Worm (Caenorhabditis elegans) whole organism, L3 larva: ENCODE measurements around the gene cutl-17.

Source experiments
- R02D3.7 ChIP-seq: fragments of 150-350 bp; optimal IDR thresholded peaks from 2 replicates; lab custom pipeline; 2014; ENCODE audit warnings: missing biosample characterization, missing genetic modification characterization
- ZK546.5 ChIP-seq: sonication (generic microtip); optimal IDR thresholded peaks from 2 replicates; lab custom pipeline; 2017; ENCODE audit warnings: missing biosample characterization, missing genetic modification characterization
- aly-2 ChIP-seq: fragments of 150-350 bp; optimal IDR thresholded peaks from 2 replicates; lab custom pipeline; 2014; ENCODE audit warnings: missing biosample characterization, missing genetic modification characterization
- ama-1 ChIP-seq: fragments of 150-350 bp; optimal IDR thresholded peaks from 2 replicates; lab custom pipeline; 2018
- ceh-16 ChIP-seq: sonication (generic microtip); optimal IDR thresholded peaks from 2 replicates; lab custom pipeline; 2017; ENCODE audit warnings: missing biosample characterization, missing genetic modification characterization
- daf-12 ChIP-seq: fragments of 150-350 bp; optimal IDR thresholded peaks from 2 replicates; lab custom pipeline; 2014; ENCODE audit warnings: missing biosample characterization, missing genetic modification reagents, missing genetic modification characterization
- egl-27 ChIP-seq: sonication (generic microtip); optimal IDR thresholded peaks from 4 replicates; lab custom pipeline; 2017; ENCODE audit warnings: missing biosample characterization, missing genetic modification reagents, missing genetic modification characterization
- egl-5 ChIP-seq: fragments of 150-350 bp; optimal IDR thresholded peaks from 2 replicates; lab custom pipeline; 2017; ENCODE audit warnings: missing biosample characterization, missing genetic modification reagents, missing genetic modification characterization, inconsistent platforms
- elt-1 ChIP-seq: fragments of 150-350 bp; optimal IDR thresholded peaks from 2 replicates; lab custom pipeline; 2014; ENCODE audit warnings: missing biosample characterization, missing genetic modification characterization
- elt-2 ChIP-seq: sonication (generic microtip); optimal IDR thresholded peaks from 2 replicates; lab custom pipeline; 2016; ENCODE audit warnings: missing genetic modification reagents, mild to moderate bottlenecking, missing genetic modification characterization, missing compliant biosample characterization
- elt-3 ChIP-seq, 3 experiments: fragments of 150-350 bp in 1 of 3; sonication (generic microtip) in 2 of 3; optimal IDR thresholded peaks; 2 replicates in 2 of 3; 4 replicates in 1 of 3; lab custom pipeline; 2014 to 2017; ENCODE audit warnings: missing biosample characterization in 3 of 3, missing genetic modification characterization in 3 of 3
- eor-1 ChIP-seq, 2 experiments: fragments of 150-350 bp; optimal IDR thresholded peaks; 2 replicates each; lab custom pipeline; 2014 to 2018; ENCODE audit warnings: missing biosample characterization in 2 of 2, missing genetic modification characterization in 2 of 2
- fkh-10 ChIP-seq: sonication (generic microtip); optimal IDR thresholded peaks from 2 replicates; lab custom pipeline; 2017; ENCODE audit warnings: missing biosample characterization, missing genetic modification reagents, missing genetic modification characterization
- fos-1 ChIP-seq: fragments of 150-350 bp; optimal IDR thresholded peaks from 2 replicates; lab custom pipeline; 2014; ENCODE audit warnings: missing biosample characterization, missing genetic modification characterization
- hmg-11 ChIP-seq: sonication (generic microtip); optimal IDR thresholded peaks from 2 replicates; lab custom pipeline; 2016; ENCODE audit warnings: missing genetic modification characterization, missing compliant biosample characterization
- jun-1 ChIP-seq: fragments of 150-350 bp; optimal IDR thresholded peaks from 2 replicates; lab custom pipeline; 2014; ENCODE audit warnings: missing biosample characterization, missing genetic modification reagents, missing genetic modification characterization
- lin-15B ChIP-seq: fragments of 150-350 bp; optimal IDR thresholded peaks from 2 replicates; lab custom pipeline; 2014; ENCODE audit warnings: missing biosample characterization, missing genetic modification characterization
- lin-39 ChIP-seq: fragments of 150-350 bp; optimal IDR thresholded peaks from 2 replicates; lab custom pipeline; 2018; ENCODE audit warnings: missing biosample characterization, missing genetic modification reagents, missing genetic modification characterization
- lsy-12 ChIP-seq: sonication (generic microtip); optimal IDR thresholded peaks from 2 replicates; lab custom pipeline; 2016; ENCODE audit warnings: mild to moderate bottlenecking, missing genetic modification characterization, missing compliant biosample characterization
- mdl-1 ChIP-seq: fragments of 150-350 bp; optimal IDR thresholded peaks from 2 replicates; lab custom pipeline; 2014; ENCODE audit warnings: missing biosample characterization, missing genetic modification characterization
- nfya-1 ChIP-seq: sonication (generic microtip); optimal IDR thresholded peaks from 2 replicates; lab custom pipeline; 2017; ENCODE audit warnings: missing genetic modification characterization, mild to moderate bottlenecking, missing compliant biosample characterization, antibody characterized with exemption, moderate library complexity; ENCODE audit not compliant: insufficient read depth
- nhr-11 ChIP-seq: fragments of 150-350 bp; optimal IDR thresholded peaks from 2 replicates; lab custom pipeline; 2014; ENCODE audit warnings: missing biosample characterization, missing genetic modification characterization
- nhr-23 ChIP-seq: fragments of 150-350 bp; optimal IDR thresholded peaks from 2 replicates; lab custom pipeline; 2014; ENCODE audit warnings: missing biosample characterization, missing genetic modification reagents, missing genetic modification characterization
- nhr-25 ChIP-seq: sonication (generic microtip); optimal IDR thresholded peaks from 2 replicates; lab custom pipeline; 2017; ENCODE audit warnings: missing biosample characterization, missing genetic modification characterization
- nhr-43 ChIP-seq: sonication (generic microtip); optimal IDR thresholded peaks from 2 replicates; lab custom pipeline; 2016; ENCODE audit warnings: mild to moderate bottlenecking, missing genetic modification characterization, missing compliant biosample characterization; ENCODE audit not compliant: poor library complexity, severe bottlenecking
- nhr-67 ChIP-seq: fragments of 150-350 bp; optimal IDR thresholded peaks from 2 replicates; lab custom pipeline; 2014; ENCODE audit warnings: missing biosample characterization, missing genetic modification characterization
- nhr-77 ChIP-seq: fragments of 150-350 bp; optimal IDR thresholded peaks from 2 replicates; lab custom pipeline; 2014; ENCODE audit warnings: missing biosample characterization, missing genetic modification characterization
- pha-4 ChIP-seq: fragments of 150-350 bp; optimal IDR thresholded peaks from 2 replicates; lab custom pipeline; 2014; ENCODE audit warnings: missing biosample characterization, missing genetic modification reagents, missing genetic modification characterization
- pqm-1 ChIP-seq: fragments of 150-350 bp; optimal IDR thresholded peaks from 2 replicates; lab custom pipeline; 2017; ENCODE audit warnings: missing biosample characterization, missing genetic modification characterization, inconsistent platforms
- sea-2 ChIP-seq: fragments of 150-350 bp; sonication (generic microtip); optimal IDR thresholded peaks from 4 replicates; lab custom pipeline; 2014; ENCODE audit warnings: missing biosample characterization, missing genetic modification reagents, missing genetic modification characterization
- skn-1 ChIP-seq: fragments of 150-350 bp; optimal IDR thresholded peaks from 2 replicates; lab custom pipeline; 2014; ENCODE audit warnings: missing biosample characterization, missing genetic modification characterization
- snpc-4 ChIP-seq: fragments of 150-350 bp; optimal IDR thresholded peaks from 2 replicates; lab custom pipeline; 2014; ENCODE audit warnings: missing biosample characterization, missing genetic modification characterization
- tbx-2 ChIP-seq: sonication (generic microtip); optimal IDR thresholded peaks from 2 replicates; lab custom pipeline; 2016; ENCODE audit warnings: mild to moderate bottlenecking, missing genetic modification characterization, missing compliant biosample characterization
- unc-39 ChIP-seq: sonication (generic microtip); optimal IDR thresholded peaks from 4 replicates; lab custom pipeline; 2017; ENCODE audit warnings: missing biosample characterization, missing genetic modification characterization
- unc-62 ChIP-seq: fragments of 150-350 bp; sonication (generic microtip); optimal IDR thresholded peaks from 4 replicates; lab custom pipeline; 2014; ENCODE audit warnings: missing biosample characterization, missing genetic modification reagents, missing genetic modification characterization
- zag-1 ChIP-seq: fragments of 150-350 bp; optimal IDR thresholded peaks from 2 replicates; lab custom pipeline; 2014; ENCODE audit warnings: missing biosample characterization, missing genetic modification characterization
- ztf-11 ChIP-seq: fragments of 150-350 bp; optimal IDR thresholded peaks from 2 replicates; lab custom pipeline; 2014; ENCODE audit warnings: missing biosample characterization, missing genetic modification characterization
- ztf-4 ChIP-seq: fragments of 150-350 bp; optimal IDR thresholded peaks from 2 replicates; lab custom pipeline; 2014; ENCODE audit warnings: missing biosample characterization, missing genetic modification characterization

cutl-17 gene

ce11 chrIV:9444417-9445026 is 12.8 kb downstream of the cutl-17 start (continued):
- TF ChIP-seq fos-1 (tag; lab: Kevin White, UChicago) (peak; percentile 83), jun-1 (peak; percentile 91), pha-4 (peak; percentile 98), aly-2 (tag; lab: Kevin White, UChicago) (peak; percentile 68), ztf-11 (tag; lab: Kevin White, UChicago) (no peak), nhr-43 (peak; percentile 89), nhr-77 (tag; lab: Kevin White, UChicago) (peak; percentile 84), ztf-4 (tag; lab: Kevin White, UChicago) (peak; percentile 80), lin-15B (tag; lab: Kevin White, UChicago) (peak; percentile 88), ZK546.5 (tag; lab: Kevin White, UChicago) (no peak), ama-1 (lab: Kevin White, UChicago) (peak; percentile 98), tbx-2 (tag; lab: Kevin White, UChicago) (peak; percentile 78)
- TF ChIP-seq, all 47 proteins: peak for 35

ce11 chrIV:9443940-9444339 is 13.4 kb downstream of the cutl-17 start, which contains the start of gene F38E11.9:
Gene F38E11.9, minus strand, starts transcription at chrIV:9444040.
- no peak for TF ChIP-seq lin-39 (tag; lab: Kevin White, UChicago)
- no peak for TF ChIP-seq elt-3 (tag; optimal IDR thresholded peaks at IDR 0.05; lab: Kevin White, UChicago)

ce11 chrIV:9442106-9442532 is 15.2 kb downstream of the cutl-17 start:
- no peak for TF ChIP-seq nhr-67 (tag; lab: Kevin White, UChicago)
- TF ChIP-seq sea-2 (GFP tag; lab: Kevin White, UChicago) = no peak
- no peak for TF ChIP-seq egl-5
- no peak for TF ChIP-seq R02D3.7
- TF ChIP-seq nfya-1 = peak; percentile 23
- TF ChIP-seq pqm-1 = peak; percentile 96
- no peak for TF ChIP-seq nhr-11
- peak; percentile 88 for TF ChIP-seq nhr-23 (tag; lab: Kevin White, UChicago)
- TF ChIP-seq elt-2 (tag; lab: Kevin White, UChicago) = peak; percentile 97
- TF ChIP-seq skn-1 = peak; percentile 86
- TF ChIP-seq nhr-43 = peak; percentile 53
- TF ChIP-seq ama-1 (lab: Kevin White, UChicago) = no peak
- TF ChIP-seq egl-27 (tag; lab: Kevin White, UChicago) = no peak
- TF ChIP-seq ceh-16 (tag; lab: Kevin White, UChicago) = no peak
- TF ChIP-seq aly-2 (tag; lab: Kevin White, UChicago) = no peak
- peak; percentile 67 for TF ChIP-seq lsy-12 (tag; lab: Kevin White, UChicago)
- peak; percentile 13 for TF ChIP-seq snpc-4 (tag; lab: Kevin White, UChicago)
- no peak for TF ChIP-seq unc-39 (tag; lab: Kevin White, UChicago)
- TF ChIP-seq elt-1 = peak; percentile 71
- peak; percentile 99 for TF ChIP-seq pha-4
- TF ChIP-seq ztf-11 (tag; lab: Kevin White, UChicago) = no peak
- TF ChIP-seq elt-3 (tag; optimal IDR thresholded peaks at IDR 0.05; lab: Kevin White, UChicago) = peak in 2 of 3 experiments; percentile 22 to 50
- no peak for TF ChIP-seq hmg-11 (tag; lab: Kevin White, UChicago)
- TF ChIP-seq nhr-77 (tag; lab: Kevin White, UChicago) = no peak
- no peak for TF ChIP-seq unc-62 (GFP tag; lab: Kevin White, UChicago)
- TF ChIP-seq nhr-25 (tag; lab: Kevin White, UChicago) = peak; percentile 88
- peak; percentile 64 for TF ChIP-seq jun-1
- TF ChIP-seq ztf-4 (tag; lab: Kevin White, UChicago) = peak; percentile 30
- TF ChIP-seq fos-1 (tag; lab: Kevin White, UChicago) = peak; percentile 58
- no peak for TF ChIP-seq lin-15B (tag; lab: Kevin White, UChicago)
- TF ChIP-seq fkh-10 (GFP tag; lab: Kevin White, UChicago) = no peak
- no peak for TF ChIP-seq eor-1 (tag; optimal IDR thresholded peaks at IDR 0.05; lab: Kevin White, UChicago)
- TF ChIP-seq daf-12 (tag; lab: Kevin White, UChicago) = no peak
- TF ChIP-seq zag-1 (tag; lab: Kevin White, UChicago) = no peak
- TF ChIP-seq mdl-1 (tag; lab: Kevin White, UChicago) = peak; percentile 35
- peak; percentile 9 for TF ChIP-seq tbx-2 (tag; lab: Kevin White, UChicago)
